Fruit fly (Drosophila melanogaster) whole organism, embryonic: ENCODE results near the gene Cralbp.

ENCODE experiments used
- Adf1 ChIP-seq: fragments of 200-800 bp; sonication (Bioruptor generic); IDR thresholded peaks from 2 replicates; pipeline ENCODE4 v1.3.6; 2022; ENCODE audit warnings: missing biosample characterization, missing genetic modification characterization
- Atf6 ChIP-seq: fragments of 200-800 bp; sonication (Bioruptor generic); IDR thresholded peaks from 2 replicates; pipeline ENCODE4 v1.3.6; 2022; ENCODE audit warnings: missing biosample characterization, missing genetic modification characterization
- Bgb ChIP-seq: fragments of 200-800 bp; sonication (Bioruptor generic); IDR thresholded peaks from 2 replicates; pipeline ENCODE4 v1.3.6; 2022; ENCODE audit warnings: missing biosample characterization, missing genetic modification characterization; ENCODE audit not compliant: partially characterized antibody
- CG1024 ChIP-seq: fragments of 200-800 bp; sonication (Bioruptor generic); IDR thresholded peaks from 2 replicates; pipeline ENCODE4 v1.3.6; 2022; ENCODE audit warnings: missing biosample characterization, missing genetic modification characterization
- CG10565 ChIP-seq: fragments of 200-800 bp; sonication (Bioruptor generic); optimal IDR thresholded peaks from 3 replicates; lab custom pipeline; 2016; ENCODE audit warnings: missing biosample characterization, mild to moderate bottlenecking, missing genetic modification characterization
- CG11247 ChIP-seq: fragments of 200-800 bp; sonication (Bioruptor generic); IDR thresholded peaks from 2 replicates; pipeline ENCODE4 v1.3.6; 2022; ENCODE audit warnings: missing biosample characterization, missing genetic modification characterization
- CG11398 ChIP-seq: fragments of 200-800 bp; sonication (Bioruptor generic); optimal IDR thresholded peaks from 2 replicates; lab custom pipeline; 2016; ENCODE audit warnings: missing biosample characterization, missing genetic modification characterization
- CG14860 ChIP-seq: fragments of 200-800 bp; sonication (Bioruptor generic); IDR thresholded peaks from 3 replicates; pipeline ENCODE4 v1.3.6; 2022; ENCODE audit warnings: missing biosample characterization, missing genetic modification characterization; ENCODE audit not compliant: partially characterized antibody
- CG1529 ChIP-seq: fragments of 200-800 bp; sonication (Bioruptor generic); optimal IDR thresholded peaks from 3 replicates; lab custom pipeline; 2018; ENCODE audit warnings: missing biosample characterization, missing genetic modification characterization
- CG16813 ChIP-seq: fragments of 200-800 bp; sonication (Bioruptor generic); IDR thresholded peaks from 3 replicates; pipeline ENCODE4 v1.3.6; 2022; ENCODE audit warnings: missing biosample characterization, missing genetic modification characterization; ENCODE audit not compliant: partially characterized antibody
- CG2116 ChIP-seq: fragments of 200-800 bp; sonication (Bioruptor generic); optimal IDR thresholded peaks from 3 replicates; lab custom pipeline; 2018; ENCODE audit warnings: missing biosample characterization, mild to moderate bottlenecking, missing genetic modification characterization
- CG2712 ChIP-seq: fragments of 200-800 bp; optimal IDR thresholded peaks from 3 replicates; lab custom pipeline; 2019; ENCODE audit warnings: missing biosample characterization, mild to moderate bottlenecking, missing genetic modification characterization, moderate library complexity
- CG31388 ChIP-seq: fragments of 200-800 bp; sonication (Bioruptor generic); optimal IDR thresholded peaks from 2 replicates; lab custom pipeline; 2016; ENCODE audit warnings: missing biosample characterization, missing genetic modification characterization
- CG33213 ChIP-seq: fragments of 200-800 bp; sonication (Bioruptor generic); optimal IDR thresholded peaks from 3 replicates; lab custom pipeline; 2016; ENCODE audit warnings: missing biosample characterization, missing genetic modification characterization
- CG3726 ChIP-seq: fragments of 200-800 bp; sonication (Bioruptor generic); IDR thresholded peaks from 3 replicates; pipeline ENCODE4, ENCODE4 v1.3.6; 2022; ENCODE audit warnings: missing biosample characterization, missing genetic modification characterization
- CG3838 ChIP-seq: fragments of 200-800 bp; sonication (Bioruptor generic); optimal IDR thresholded peaks from 3 replicates; lab custom pipeline; 2016; ENCODE audit warnings: missing biosample characterization, missing genetic modification characterization
- CG42726 ChIP-seq: fragments of 200-800 bp; sonication (Bioruptor generic); IDR thresholded peaks from 2 replicates; pipeline ENCODE4 v1.3.6; 2022; ENCODE audit warnings: missing biosample characterization, missing genetic modification characterization; ENCODE audit not compliant: partially characterized antibody
- CG4424 ChIP-seq: fragments of 200-800 bp; sonication (Bioruptor generic); optimal IDR thresholded peaks from 3 replicates; lab custom pipeline; 2016; ENCODE audit warnings: missing biosample characterization, missing genetic modification characterization
- CG4617 ChIP-seq: fragments of 200-800 bp; sonication (Bioruptor generic); optimal IDR thresholded peaks from 3 replicates; lab custom pipeline; 2016; ENCODE audit warnings: missing biosample characterization, missing genetic modification characterization, borderline replicate concordance
- CG4854 ChIP-seq: fragments of 200-800 bp; sonication (Bioruptor generic); optimal IDR thresholded peaks from 2 replicates; lab custom pipeline; 2016; ENCODE audit warnings: missing biosample characterization, missing genetic modification characterization, inconsistent platforms
- CG6654 ChIP-seq: fragments of 200-800 bp; sonication (Bioruptor generic); optimal IDR thresholded peaks from 2 replicates; lab custom pipeline; 2017; ENCODE audit warnings: missing biosample characterization, mild to moderate bottlenecking, missing genetic modification characterization
- CG6765 ChIP-seq: fragments of 200-800 bp; sonication (Bioruptor generic); optimal IDR thresholded peaks from 3 replicates; lab custom pipeline; 2017; ENCODE audit warnings: missing biosample characterization, mild to moderate bottlenecking, missing genetic modification characterization
- CG7271 ChIP-seq: fragments of 200-800 bp; sonication (Bioruptor generic); optimal IDR thresholded peaks from 2 replicates; lab custom pipeline; 2018; ENCODE audit warnings: missing biosample characterization, mild to moderate bottlenecking, missing genetic modification characterization, moderate library complexity
- CG8388 ChIP-seq: fragments of 200-800 bp; sonication (Bioruptor generic); optimal IDR thresholded peaks from 2 replicates; lab custom pipeline; 2019; ENCODE audit warnings: missing biosample characterization, mild to moderate bottlenecking, missing genetic modification characterization, moderate library complexity
- CkIIα-i1 ChIP-seq: fragments of 200-800 bp; sonication (Bioruptor generic); IDR thresholded peaks from 2 replicates; pipeline ENCODE4 v1.3.6; 2022; ENCODE audit warnings: missing biosample characterization, missing genetic modification characterization
- Dad ChIP-seq: fragments of 200-800 bp; sonication (Bioruptor generic); optimal IDR thresholded peaks from 3 replicates; lab custom pipeline; 2016; ENCODE audit warnings: missing biosample characterization, missing genetic modification characterization
- HHEX ChIP-seq: fragments of 200-800 bp; sonication (Bioruptor generic); optimal IDR thresholded peaks from 3 replicates; lab custom pipeline; 2017; ENCODE audit warnings: missing biosample characterization, mild to moderate bottlenecking, missing genetic modification characterization, missing genetic modification reagents
- Hand ChIP-seq: fragments of 200-800 bp; sonication (Bioruptor generic); optimal IDR thresholded peaks from 2 replicates; lab custom pipeline; 2017; ENCODE audit warnings: mild to moderate bottlenecking, missing biosample characterization, missing genetic modification reagents, missing genetic modification characterization
- Hsf ChIP-seq: fragments of 200-800 bp; sonication (Bioruptor generic); optimal IDR thresholded peaks from 3 replicates; lab custom pipeline; 2016; ENCODE audit warnings: missing biosample characterization, missing genetic modification characterization
- Neu2 ChIP-seq: fragments of 200-800 bp; sonication (Bioruptor generic); optimal IDR thresholded peaks from 3 replicates; lab custom pipeline; 2016; ENCODE audit warnings: missing biosample characterization, missing genetic modification characterization, borderline replicate concordance
- Optix ChIP-seq: fragments of 200-800 bp; sonication (Bioruptor generic); IDR thresholded peaks from 3 replicates; pipeline ENCODE4 v1.3.6; 2022; ENCODE audit warnings: missing biosample characterization, missing genetic modification characterization
- Rfx ChIP-seq: fragments of 200-800 bp; sonication (Bioruptor generic); IDR thresholded peaks from 2 replicates; pipeline ENCODE4 v1.3.6; 2022; ENCODE audit warnings: missing biosample characterization, missing genetic modification characterization
- Sox102F ChIP-seq: fragments of 200-800 bp; sonication (Bioruptor generic); optimal IDR thresholded peaks from 2 replicates; lab custom pipeline; 2018; ENCODE audit warnings: missing biosample characterization, mild to moderate bottlenecking, missing genetic modification characterization, moderate library complexity
- Sry-β ChIP-seq: fragments of 200-800 bp; sonication (Bioruptor generic); optimal IDR thresholded peaks from 2 replicates; lab custom pipeline; 2018; ENCODE audit warnings: missing biosample characterization, mild to moderate bottlenecking, missing genetic modification characterization, moderate library complexity
- corto ChIP-seq: fragments of 200-800 bp; sonication (Bioruptor generic); optimal IDR thresholded peaks from 2 replicates; lab custom pipeline; 2016; ENCODE audit warnings: missing biosample characterization, mild to moderate bottlenecking, missing genetic modification characterization, moderate library complexity
- her ChIP-seq: fragments of 200-800 bp; sonication (Bioruptor generic); optimal IDR thresholded peaks from 2 replicates; lab custom pipeline; 2016; ENCODE audit warnings: missing biosample characterization, missing genetic modification characterization
- inv ChIP-seq: fragments of 200-800 bp; sonication (Bioruptor generic); IDR thresholded peaks from 2 replicates; pipeline ENCODE4 v1.3.6; 2022; ENCODE audit warnings: missing biosample characterization, missing genetic modification characterization; ENCODE audit not compliant: partially characterized antibody
- kni ChIP-seq: fragments of 200-800 bp; sonication (Bioruptor generic); optimal IDR thresholded peaks from 3 replicates; lab custom pipeline; 2017; ENCODE audit warnings: mild to moderate bottlenecking, missing biosample characterization, missing genetic modification reagents, missing genetic modification characterization
- lov ChIP-seq, 2 experiments: fragments of 200-800 bp in 1 of 2; fragments of >200 bp in 1 of 2; sonication (Bioruptor generic) in 1 of 2; IDR thresholded peaks in 1 of 2; optimal IDR thresholded peaks in 1 of 2; 2 replicates in 1 of 2; 3 replicates in 1 of 2; pipeline versions ENCODE4 v1.3.6 to Lab custom; 2017 to 2022; ENCODE audit warnings: missing biosample characterization in 1 of 2, missing genetic modification characterization in 1 of 2
- pan ChIP-seq, 4 experiments: fragments of >200 bp in 3 of 4; fragments of 200-800 bp in 1 of 4; sonication (Bioruptor generic) in 1 of 4; optimal IDR thresholded peaks in 3 of 4; IDR thresholded peaks in 1 of 4; 2 replicates each; pipeline versions ENCODE4 v1.3.6 to Lab custom; 2017 to 2022; ENCODE audit warnings: missing biosample characterization in 2 of 4, missing genetic modification characterization in 2 of 4, mixed read lengths in 1 of 4
- pros ChIP-seq: fragments of 200-800 bp; sonication (Bioruptor generic); optimal IDR thresholded peaks from 3 replicates; lab custom pipeline; 2019; ENCODE audit warnings: missing biosample characterization, mild to moderate bottlenecking, missing genetic modification characterization, moderate library complexity
- pzg ChIP-seq: fragments of 200-800 bp; sonication (Bioruptor generic); optimal IDR thresholded peaks from 3 replicates; lab custom pipeline; 2018; ENCODE audit warnings: missing biosample characterization, mild to moderate bottlenecking, missing genetic modification characterization, moderate library complexity
- ranshi ChIP-seq: fragments of 200-800 bp; sonication (Bioruptor generic); IDR thresholded peaks from 2 replicates; pipeline ENCODE4 v1.3.6; 2022; ENCODE audit warnings: missing biosample characterization, missing genetic modification characterization
- sd ChIP-seq: fragments of 200-800 bp; sonication (Bioruptor generic); optimal IDR thresholded peaks from 3 replicates; lab custom pipeline; 2018; ENCODE audit warnings: missing biosample characterization, mild to moderate bottlenecking, missing genetic modification characterization, moderate library complexity
- sens ChIP-seq: fragments of 200-800 bp; sonication (Bioruptor generic); peaks from one replicate; lab custom pipeline; 2016; ENCODE audit warnings: missing biosample characterization, missing genetic modification characterization
- slbo ChIP-seq: fragments of 200-800 bp; sonication (Bioruptor generic); IDR thresholded peaks from 2 replicates; pipeline ENCODE4 v1.3.6; 2022; ENCODE audit warnings: missing biosample characterization, missing genetic modification characterization
- wdn ChIP-seq: fragments of 200-800 bp; sonication (Bioruptor generic); IDR thresholded peaks from 2 replicates; pipeline ENCODE4 v1.3.6; 2022; ENCODE audit warnings: missing biosample characterization, missing genetic modification characterization

The Cralbp gene

dm6 chr3L:5751740-5752579, 34.6 kb downstream of the Cralbp start, which contains the start of gene DnaJ-1 (continued):
- TF ChIP-seq Hsf (peak; percentile 64), Adf1 (GFP tag; lab: Robert Waterston, UW) (peak; percentile 25; the same call in 1 of the 2 replicates), CG33213 (GFP tag; lab: Kevin White, UChicago) (peak; percentile 60), CG11398 (GFP tag; lab: Kevin White, UChicago) (no peak), pzg (GFP tag; lab: Kevin White, UChicago) (peak; percentile 85), CkIIα-i1 (no peak), CG6654 (GFP tag; lab: Kevin White, UChicago) (no peak), corto (GFP tag; lab: Kevin White, UChicago) (peak; percentile 55), CG8388 (GFP tag; lab: Kevin White, UChicago) (no peak), Sox102F (no peak), pan (optimal IDR thresholded peaks at IDR 0.05; lab: Kevin White, UChicago) (no peak), pan (GFP tag; optimal IDR thresholded peaks at IDR 0.05 in 1 of 2, IDR thresholded peaks at IDR 0.05 in 1 of 2) (no peak), sd (tag; lab: Kevin White, UChicago) (peak; percentile 78), Neu2 (GFP tag; lab: Kevin White, UChicago) (no peak), CG42726 (GFP tag; lab: Robert Waterston, UW) (peak; percentile 95), CG6765 (GFP tag; lab: Kevin White, UChicago) (no peak), CG11247 (GFP tag; lab: Robert Waterston, UW) (no peak), Sry-β (GFP tag; lab: Kevin White, UChicago) (peak; percentile 7), wdn (GFP tag; lab: Robert Waterston, UW) (no peak), Atf6 (GFP tag; lab: Robert Waterston, UW) (peak; percentile 13; the same call in 1 of the 2 replicates), kni (peak; percentile 52), pros (GFP tag; lab: Kevin White, UChicago) (peak; percentile 0), CG4617 (GFP tag; lab: Kevin White, UChicago) (peak; percentile 43), CG2712 (tag; lab: Kevin White, UChicago) (peak; percentile 22), CG3726 (no peak), CG1529 (GFP tag; lab: Kevin White, UChicago) (peak; percentile 54), lov (optimal IDR thresholded peaks at IDR 0.05; lab: Kevin White, UChicago) (no peak), lov (GFP tag; IDR thresholded peaks at IDR 0.05; lab: Robert Waterston, UW) (no peak), Hand (GFP tag; lab: Kevin White, UChicago) (peak; percentile 66), CG16813 (GFP tag; lab: Robert Waterston, UW) (peak; percentile 99), Optix (GFP tag; lab: Robert Waterston, UW) (no peak), CG10565 (GFP tag; lab: Kevin White, UChicago) (no peak), ranshi (GFP tag; lab: Robert Waterston, UW) (no peak), CG1024 (GFP tag; lab: Robert Waterston, UW) (no peak), sens (GFP tag; lab: Kevin White, UChicago) (peak; percentile 82), HHEX (peak; percentile 33), slbo (GFP tag; lab: Robert Waterston, UW) (no peak), Dad (GFP tag; lab: Kevin White, UChicago) (no peak), CG2116 (GFP tag; lab: Kevin White, UChicago) (peak; percentile 98), CG4854 (GFP tag; lab: Kevin White, UChicago) (no peak), Bgb (GFP tag; lab: Robert Waterston, UW) (peak; percentile 98), inv (GFP tag; lab: Robert Waterston, UW) (peak; percentile 98), Rfx (peak; percentile 61), CG31388 (no peak), CG7271 (tag; lab: Kevin White, UChicago) (no peak), CG3838 (GFP tag; lab: Kevin White, UChicago) (no peak), her (GFP tag; lab: Kevin White, UChicago) (peak; percentile 20), CG14860 (GFP tag; lab: Robert Waterston, UW) (peak; percentile 99), CG4424 (GFP tag; lab: Kevin White, UChicago) (no peak)
